Worm (Caenorhabditis elegans) whole organism, L4/young adult: ENCODE data around the gene F47B10.9.

Experiments
- W03F9.2 ChIP-seq: fragments of 150-350 bp; optimal IDR thresholded peaks from 2 replicates; lab custom pipeline; 2014; ENCODE audit warnings: missing biosample characterization, missing genetic modification characterization
- him-1 ChIP-seq: sonication (generic microtip); optimal IDR thresholded peaks from 2 replicates; lab custom pipeline; 2016; ENCODE audit warnings: missing genotype, missing genetic modification reagents, missing genetic modification characterization, missing compliant biosample characterization

ce11 chrX:10914421-10915277, 768 bp upstream of the F47B10.9 start:
- TF ChIP-seq W03F9.2 (no peak), him-1 (no peak)
